Worm (Caenorhabditis elegans): ENCODE results near the gene Y57A10C.8.

ce11 chrII:12379430-12379829 lies 50.2 kb downstream of the Y57A10C.8 start, which contains the start of gene marc-5:
- no peak for TF ChIP-seq alr-1 (tag; optimal IDR thresholded peaks at IDR 0.05; ENCODE audit: borderline replicate concordance)
- no peak for TF ChIP-seq nhr-28 (tag; optimal IDR thresholded peaks at IDR 0.05)
- TF ChIP-seq fos-1 (tag; optimal IDR thresholded peaks at IDR 0.05) = no peak
- no peak for TF ChIP-seq fkh-10 (GFP tag; optimal IDR thresholded peaks at IDR 0.05)
- no peak for TF ChIP-seq C04F5.9 (tag; optimal IDR thresholded peaks at IDR 0.05)
- TF ChIP-seq ztf-11 (tag; optimal IDR thresholded peaks at IDR 0.05) = no peak
- no peak for TF ChIP-seq egl-13 (tag; optimal IDR thresholded peaks at IDR 0.05)
- TF ChIP-seq dpl-1 (GFP tag; optimal IDR thresholded peaks at IDR 0.05) = no peak

All from whole organism, L1 larva.